Worm (Caenorhabditis elegans) whole organism, early embryonic: ENCODE measurements around the gene acr-17.
"Not testable (repeated sequence)": the region's sequence is repeated elsewhere in the genome, so short reads cannot be mapped to it uniquely, and the experiment has no call there.

Source experiments
- B0310.2 ChIP-seq: sonication (generic microtip); optimal IDR thresholded peaks from 2 replicates; lab custom pipeline; 2016; ENCODE audit warnings: mild to moderate bottlenecking, missing genetic modification characterization, missing compliant biosample characterization
- F13C5.2 ChIP-seq: sonication (generic microtip); optimal IDR thresholded peaks from 2 replicates; lab custom pipeline; 2017; ENCODE audit warnings: mild to moderate bottlenecking, missing genetic modification characterization, inconsistent platforms, missing compliant biosample characterization
- aly-1 ChIP-seq: sonication (generic microtip); optimal IDR thresholded peaks from 2 replicates; lab custom pipeline; 2016; ENCODE audit warnings: missing genetic modification characterization, missing compliant biosample characterization
- ama-1 ChIP-seq: fragments of 150-350 bp; optimal IDR thresholded peaks from 2 replicates; lab custom pipeline; 2014
- ceh-13 ChIP-seq: fragments of 200-800 bp; sonication (Bioruptor generic); optimal IDR thresholded peaks from 2 replicates; lab custom pipeline; 2018; ENCODE audit warnings: mild to moderate bottlenecking, missing genetic modification characterization, missing compliant biosample characterization
- ceh-36 ChIP-seq: sonication (generic microtip); optimal IDR thresholded peaks from 2 replicates; lab custom pipeline; 2016; ENCODE audit warnings: missing genetic modification characterization, inconsistent platforms, missing compliant biosample characterization
- ets-7 ChIP-seq: sonication (generic microtip); optimal IDR thresholded peaks from 2 replicates; lab custom pipeline; 2016; ENCODE audit warnings: missing genotype, missing genetic modification characterization, missing compliant biosample characterization
- flt-1 ChIP-seq: fragments of 200-800 bp; sonication (Bioruptor generic); IDR thresholded peaks from 2 replicates; pipeline ENCODE4 v1.3.6; 2022; ENCODE audit warnings: missing genetic modification characterization, missing compliant biosample characterization
- hmbx-1 ChIP-seq: sonication (generic microtip); optimal IDR thresholded peaks from 2 replicates; lab custom pipeline; 2016; ENCODE audit warnings: mild to moderate bottlenecking, missing genetic modification characterization, missing compliant biosample characterization
- hmg-4 ChIP-seq: fragments of 200-800 bp; sonication (Bioruptor generic); optimal IDR thresholded peaks from 2 replicates; lab custom pipeline; 2018; ENCODE audit warnings: mild to moderate bottlenecking, missing genetic modification characterization, missing compliant biosample characterization
- hnd-1 ChIP-seq: sonication (generic microtip); optimal IDR thresholded peaks from 2 replicates; lab custom pipeline; 2016; ENCODE audit warnings: missing genetic modification characterization, missing compliant biosample characterization
- pes-1 ChIP-seq: fragments of 200-800 bp; sonication (Bioruptor generic); IDR thresholded peaks from 2 replicates; pipeline ENCODE4 v1.3.6; 2022; ENCODE audit warnings: missing genetic modification reagents, missing genetic modification characterization, missing compliant biosample characterization
- scrt-1 ChIP-seq: fragments of 200-800 bp; sonication (Bioruptor generic); IDR thresholded peaks from 2 replicates; pipeline ENCODE4 v1.3.6; 2022; ENCODE audit warnings: missing genetic modification characterization, missing compliant biosample characterization
- sea-1 ChIP-seq: fragments of 200-800 bp; sonication (Bioruptor generic); conservative IDR thresholded peaks from 2 replicates; pipeline ENCODE4 v1.3.6; 2022; ENCODE audit warnings: missing genetic modification characterization, missing compliant biosample characterization
- tbx-11 ChIP-seq: fragments of 200-800 bp; sonication (Bioruptor generic); IDR thresholded peaks from 2 replicates; pipeline ENCODE4 v1.3.6; 2022; ENCODE audit warnings: missing genetic modification characterization, missing compliant biosample characterization
- tbx-37 ChIP-seq: fragments of 200-800 bp; sonication (Bioruptor generic); conservative IDR thresholded peaks from 2 replicates; pipeline ENCODE4 v1.3.6; 2022; ENCODE audit warnings: missing genetic modification reagents, missing genetic modification characterization, missing compliant biosample characterization
- tra-4 ChIP-seq: sonication (generic microtip); optimal IDR thresholded peaks from 2 replicates; lab custom pipeline; 2017; ENCODE audit warnings: missing genetic modification characterization, missing compliant biosample characterization

Gene acr-17

ce11 chrV:2580598-2580997, 27.9 kb upstream of the acr-17 start, which contains the start of gene C29G2.3:
Gene C29G2.3, plus strand, starts transcription at chrV:2580898.
- TF ChIP-seq F13C5.2 (tag; lab: Kevin White, UChicago) (no peak), ceh-13 (no peak), ets-7 (tag; lab: Kevin White, UChicago) (no peak), hmg-4 (GFP tag; lab: Kevin White, UChicago) (no peak), sea-1 (GFP tag; lab: Robert Waterston, UW) (no peak)

- TF ChIP-seq tbx-37 (GFP tag; lab: Robert Waterston, UW) (no peak), pes-1 (GFP tag; lab: Robert Waterston, UW) (no peak), tra-4 (tag; lab: Kevin White, UChicago) (no peak), hmbx-1 (no peak), ets-7 (tag; lab: Kevin White, UChicago) (no peak), hnd-1 (tag; lab: Kevin White, UChicago) (no peak), ceh-36 (no peak), F13C5.2 (tag; lab: Kevin White, UChicago) (no peak), ama-1 (lab: Kevin White, UChicago) (no peak), B0310.2 (tag; lab: Kevin White, UChicago) (no peak), scrt-1 (GFP tag; lab: Robert Waterston, UW) (no peak), aly-1 (tag; lab: Kevin White, UChicago) (no peak), ceh-13 (no peak), hmg-4 (GFP tag; lab: Kevin White, UChicago) (no peak), tbx-11 (GFP tag; lab: Robert Waterston, UW) (no peak), sea-1 (GFP tag; lab: Robert Waterston, UW) (no peak)
These were observed 22.7 kb upstream of the acr-17 start, which contains the start of gene C29G2.6 for ce11 chrV:2585727-2586126. Gene C29G2.6, minus strand, starts transcription at chrV:2585908.

- TF ChIP-seq ceh-36: no peak
- TF ChIP-seq sea-1 (GFP tag; lab: Robert Waterston, UW): no peak
- no peak for TF ChIP-seq ceh-13
- TF ChIP-seq B0310.2 (tag; lab: Kevin White, UChicago): no peak
- no peak for TF ChIP-seq pes-1 (GFP tag; lab: Robert Waterston, UW)
- no peak for TF ChIP-seq tbx-37 (GFP tag; lab: Robert Waterston, UW)
- no peak for TF ChIP-seq aly-1 (tag; lab: Kevin White, UChicago)
- TF ChIP-seq hmg-4 (GFP tag; lab: Kevin White, UChicago): no peak
- no peak for TF ChIP-seq hmbx-1
- TF ChIP-seq F13C5.2 (tag; lab: Kevin White, UChicago): no peak
- no peak for TF ChIP-seq tra-4 (tag; lab: Kevin White, UChicago)
- no peak for TF ChIP-seq hnd-1 (tag; lab: Kevin White, UChicago)
- no peak for TF ChIP-seq ets-7 (tag; lab: Kevin White, UChicago)
- no peak for TF ChIP-seq tbx-11 (GFP tag; lab: Robert Waterston, UW)
- no peak for TF ChIP-seq ama-1 (lab: Kevin White, UChicago)
- no peak for TF ChIP-seq scrt-1 (GFP tag; lab: Robert Waterston, UW)
- TF ChIP-seq flt-1: no peak
These were observed 18.6 kb upstream of the acr-17 start for ce11 chrV:2589834-2590233.

ce11 chrV:2592173-2592676, 16.2 kb upstream of the acr-17 start, which contains the start of gene irg-3:
Gene irg-3, plus strand, starts transcription at chrV:2592591.
- TF ChIP-seq tbx-11 (GFP tag; lab: Robert Waterston, UW): no peak
- TF ChIP-seq ama-1 (lab: Kevin White, UChicago): no peak
- no peak for TF ChIP-seq tbx-37 (GFP tag; lab: Robert Waterston, UW)
- no peak for TF ChIP-seq ets-7 (tag; lab: Kevin White, UChicago)
- no peak for TF ChIP-seq hmg-4 (GFP tag; lab: Kevin White, UChicago)
- TF ChIP-seq hmbx-1: no peak
- TF ChIP-seq aly-1 (tag; lab: Kevin White, UChicago): no peak
- no peak for TF ChIP-seq scrt-1 (GFP tag; lab: Robert Waterston, UW)
- TF ChIP-seq tra-4 (tag; lab: Kevin White, UChicago): no peak
- TF ChIP-seq B0310.2 (tag; lab: Kevin White, UChicago): no peak
- TF ChIP-seq F13C5.2 (tag; lab: Kevin White, UChicago): no peak
- no peak for TF ChIP-seq hnd-1 (tag; lab: Kevin White, UChicago)
- no peak for TF ChIP-seq ceh-36

ce11 chrV:2595720-2596119, 12.7 kb upstream of the acr-17 start:
- TF ChIP-seq ama-1 (lab: Kevin White, UChicago): no peak
- no peak for TF ChIP-seq aly-1 (tag; lab: Kevin White, UChicago)
- TF ChIP-seq ets-7 (tag; lab: Kevin White, UChicago): no peak
- TF ChIP-seq pes-1 (GFP tag; lab: Robert Waterston, UW): no peak
- TF ChIP-seq tbx-11 (GFP tag; lab: Robert Waterston, UW): no peak
- TF ChIP-seq ceh-36: no peak
- TF ChIP-seq hnd-1 (tag; lab: Kevin White, UChicago): no peak

ce11 chrV:2598830-2599229, 9.6 kb upstream of the acr-17 start, which contains the start of gene F53E10.5:
Gene F53E10.5, minus strand, starts transcription at chrV:2598930.
- not testable (repeated sequence) for TF ChIP-seq ama-1 (lab: Kevin White, UChicago); ets-7 (tag; lab: Kevin White, UChicago); pes-1 (GFP tag; lab: Robert Waterston, UW)

- peak; percentile 52; the same call in 1 of the 2 replicates for TF ChIP-seq pes-1 (GFP tag; lab: Robert Waterston, UW)
- TF ChIP-seq B0310.2 (tag; lab: Kevin White, UChicago): no peak
- 0 out of 2 replicates have a peak, but pooled peaks have one; percentile 18 for TF ChIP-seq tbx-11 (GFP tag; lab: Robert Waterston, UW)
- TF ChIP-seq hmbx-1: no peak
- peak; percentile 4 for TF ChIP-seq F13C5.2 (tag; lab: Kevin White, UChicago)
These were observed 7.9 kb upstream of the acr-17 start for ce11 chrV:2600543-2600942.
